Worm (Caenorhabditis elegans) whole organism, L4/young adult: ENCODE data around the gene pcn-1.

Source experiments
- W03F9.2 ChIP-seq: fragments of 150-350 bp; optimal IDR thresholded peaks from 2 replicates; lab custom pipeline; 2014; ENCODE audit warnings: missing biosample characterization, missing genetic modification characterization
- dao-5 ChIP-seq: sonication (generic microtip); optimal IDR thresholded peaks from 2 replicates; lab custom pipeline; 2016; ENCODE audit warnings: missing genotype, missing genetic modification characterization, moderate library complexity, missing compliant biosample characterization
- him-1 ChIP-seq: sonication (generic microtip); optimal IDR thresholded peaks from 2 replicates; lab custom pipeline; 2016; ENCODE audit warnings: missing genotype, missing genetic modification reagents, missing genetic modification characterization, missing compliant biosample characterization

pcn-1 gene

ce11 chrIV:4034883-4035282 is 14.4 kb downstream of the pcn-1 start, which contains the start of gene hlh-30:
TSS of gene hlh-30 (minus strand) at chrIV:4034951.
- TF ChIP-seq W03F9.2 (tag; lab: Kevin White, UChicago) (no peak), dao-5 (tag; lab: Kevin White, UChicago) (no peak), him-1 (tag; lab: Kevin White, UChicago) (peak; percentile 90)

ce11 chrIV:4033490-4033889 is 15.8 kb downstream of the pcn-1 start:
- TF ChIP-seq W03F9.2 (tag; lab: Kevin White, UChicago) (no peak), him-1 (tag; lab: Kevin White, UChicago) (no peak), dao-5 (tag; lab: Kevin White, UChicago) (no peak)

- TF ChIP-seq W03F9.2 (tag; lab: Kevin White, UChicago) (no peak), dao-5 (tag; lab: Kevin White, UChicago) (no peak), him-1 (tag; lab: Kevin White, UChicago) (no peak)
These were observed 16.9 kb downstream of the pcn-1 start for ce11 chrIV:4032350-4032749.

ce11 chrIV:4030917-4031599 is 18.2 kb downstream of the pcn-1 start:
- TF ChIP-seq W03F9.2 (tag; lab: Kevin White, UChicago) (no peak), dao-5 (tag; lab: Kevin White, UChicago) (no peak), him-1 (tag; lab: Kevin White, UChicago) (no peak)

- TF ChIP-seq him-1 (tag; lab: Kevin White, UChicago): no peak
- no peak for TF ChIP-seq W03F9.2 (tag; lab: Kevin White, UChicago)
- TF ChIP-seq dao-5 (tag; lab: Kevin White, UChicago): no peak
These were observed 20.0 kb downstream of the pcn-1 start for ce11 chrIV:4029288-4029687.

- TF ChIP-seq W03F9.2 (tag; lab: Kevin White, UChicago) (no peak), dao-5 (tag; lab: Kevin White, UChicago) (no peak), him-1 (tag; lab: Kevin White, UChicago) (no peak)
These were observed 21.1 kb downstream of the pcn-1 start for ce11 chrIV:4028177-4028576.

- no peak for TF ChIP-seq W03F9.2 (tag; lab: Kevin White, UChicago)
- TF ChIP-seq him-1 (tag; lab: Kevin White, UChicago): no peak
- TF ChIP-seq dao-5 (tag; lab: Kevin White, UChicago): no peak
These were observed 22.0 kb downstream of the pcn-1 start for ce11 chrIV:4027106-4027888.

ce11 chrIV:4025923-4026322 is 23.3 kb downstream of the pcn-1 start:
- peak; percentile 12 for TF ChIP-seq W03F9.2 (tag; lab: Kevin White, UChicago)
- no peak for TF ChIP-seq him-1 (tag; lab: Kevin White, UChicago)

ce11 chrIV:4024159-4025004 is 24.9 kb downstream of the pcn-1 start:
- TF ChIP-seq W03F9.2 (tag; lab: Kevin White, UChicago) (no peak), him-1 (tag; lab: Kevin White, UChicago) (no peak), dao-5 (tag; lab: Kevin White, UChicago) (no peak)

- TF ChIP-seq W03F9.2 (tag; lab: Kevin White, UChicago) (no peak), him-1 (tag; lab: Kevin White, UChicago) (no peak), dao-5 (tag; lab: Kevin White, UChicago) (no peak)
These were observed 27.1 kb downstream of the pcn-1 start for ce11 chrIV:4021847-4022780.

ce11 chrIV:4019836-4020235 is 29.4 kb downstream of the pcn-1 start:
- TF ChIP-seq dao-5 (tag; lab: Kevin White, UChicago): no peak
- TF ChIP-seq W03F9.2 (tag; lab: Kevin White, UChicago): no peak
- peak; percentile 81 for TF ChIP-seq him-1 (tag; lab: Kevin White, UChicago)
